Fruit fly (Drosophila melanogaster) ovary, adult (tissue): Measurements from ENCODE around the gene CG14252.

Experiments
- CG17801 ChIP-seq: fragments of 200-800 bp; optimal IDR thresholded peaks from 2 replicates; lab custom pipeline; 2019; ENCODE audit warnings: missing biosample characterization, mild to moderate bottlenecking, missing genetic modification characterization, moderate library complexity; ENCODE audit not compliant: partially characterized antibody

The CG14252 gene

dm6 chr3R:26945233-26945632 is at the start of gene CG14252:
Gene CG14252 (plus strand): TSS chr3R:26945534.
- TF ChIP-seq CG17801, result no peak

dm6 chr3R:26896260-26896659 is 49.1 kb upstream of the CG14252 start:
- TF ChIP-seq CG17801, result no peak

- no peak for TF ChIP-seq CG17801
Measured at dm6 chr3R:26897302-26897701, 48.0 kb upstream of the CG14252 start.

dm6 chr3R:26899982-26900381 is 45.4 kb upstream of the CG14252 start:
- TF ChIP-seq CG17801, result no peak

dm6 chr3R:26906034-26906433 is 39.3 kb upstream of the CG14252 start:
- no peak for TF ChIP-seq CG17801

- no peak for TF ChIP-seq CG17801
Measured at dm6 chr3R:26906711-26907510, 38.4 kb upstream of the CG14252 start.

- no peak for TF ChIP-seq CG17801
Measured at dm6 chr3R:26908750-26909149, 36.6 kb upstream of the CG14252 start.

dm6 chr3R:26912615-26913014 is 32.7 kb upstream of the CG14252 start, which contains the start of gene Ets97D:
Gene Ets97D (minus strand): TSS chr3R:26912886.
- TF ChIP-seq CG17801, result no peak

- TF ChIP-seq CG17801, result peak; percentile 65
Measured at dm6 chr3R:26915463-26915925, 29.8 kb upstream of the CG14252 start, which contains the start of gene CG46339. Gene CG46339 (plus strand): TSS chr3R:26915761.

dm6 chr3R:26918857-26919256 is 26.5 kb upstream of the CG14252 start:
- no peak for TF ChIP-seq CG17801

dm6 chr3R:26923830-26924333 is 21.5 kb upstream of the CG14252 start:
- TF ChIP-seq CG17801, result no peak

- TF ChIP-seq CG17801, result no peak
Measured at dm6 chr3R:26926477-26926876, 18.9 kb upstream of the CG14252 start.

- TF ChIP-seq CG17801, result peak; percentile 48
Measured at dm6 chr3R:26928424-26928823, 16.9 kb upstream of the CG14252 start.

dm6 chr3R:26933885-26934284 is 11.4 kb upstream of the CG14252 start:
- TF ChIP-seq CG17801, result no peak

- no peak for TF ChIP-seq CG17801
Measured at dm6 chr3R:26934523-26934922, 10.8 kb upstream of the CG14252 start.

dm6 chr3R:26935400-26935799 is 9.9 kb upstream of the CG14252 start:
- TF ChIP-seq CG17801, result no peak

- no peak for TF ChIP-seq CG17801
Measured at dm6 chr3R:26936501-26936900, 8.8 kb upstream of the CG14252 start.

- peak; percentile 1 for TF ChIP-seq CG17801
Measured at dm6 chr3R:26937423-26937822, 7.9 kb upstream of the CG14252 start.
